Fruit fly (Drosophila melanogaster) whole organism, embryonic: ENCODE measurements around the gene CG13716.
A peak's percentile ranks its signal among the peaks of the same experiment; 100 is the strongest.

Source experiments
- Ada2b ChIP-seq: fragments of 200-800 bp; sonication (Bioruptor generic); IDR thresholded peaks from 2 replicates; pipeline ENCODE4 v1.3.6; 2022; ENCODE audit warnings: missing biosample characterization, missing genetic modification characterization
- CG10543 ChIP-seq: fragments of 200-800 bp; sonication (Bioruptor generic); optimal IDR thresholded peaks from 3 replicates; lab custom pipeline; 2017; ENCODE audit warnings: missing biosample characterization, mild to moderate bottlenecking, missing genetic modification characterization, moderate library complexity
- CG10959 ChIP-seq: fragments of 200-800 bp; sonication (Bioruptor generic); IDR thresholded peaks from 2 replicates; pipeline ENCODE4 v1.3.6; 2022; ENCODE audit warnings: missing biosample characterization, missing genetic modification characterization
- CG11093 ChIP-seq: fragments of 200-800 bp; sonication (Bioruptor generic); IDR thresholded peaks from 3 replicates; pipeline ENCODE4 v1.3.6; 2022; ENCODE audit warnings: missing biosample characterization, missing genetic modification characterization
- CG12391 ChIP-seq: fragments of 200-800 bp; sonication (Bioruptor generic); optimal IDR thresholded peaks from 3 replicates; lab custom pipeline; 2018; ENCODE audit warnings: missing biosample characterization, mild to moderate bottlenecking, missing genetic modification characterization, moderate library complexity
- CG12659 ChIP-seq: fragments of 200-800 bp; sonication (Bioruptor generic); optimal IDR thresholded peaks from 3 replicates; lab custom pipeline; 2017; ENCODE audit warnings: mild to moderate bottlenecking, missing biosample characterization, missing genetic modification reagents, missing genetic modification characterization
- CG12942 ChIP-seq: fragments of 200-800 bp; sonication (Bioruptor generic); optimal IDR thresholded peaks from 3 replicates; lab custom pipeline; 2016; ENCODE audit warnings: missing biosample characterization, missing genetic modification characterization
- CG13624 ChIP-seq: fragments of 200-800 bp; sonication (Bioruptor generic); optimal IDR thresholded peaks from 2 replicates; lab custom pipeline; 2016; ENCODE audit warnings: missing biosample characterization, missing genetic modification characterization
- CG14667 ChIP-seq: fragments of 200-800 bp; sonication (Bioruptor generic); IDR thresholded peaks from 2 replicates; pipeline ENCODE4 v1.3.6; 2022; ENCODE audit warnings: missing biosample characterization, missing genetic modification characterization
- CG16813 ChIP-seq: fragments of 200-800 bp; sonication (Bioruptor generic); IDR thresholded peaks from 3 replicates; pipeline ENCODE4 v1.3.6; 2022; ENCODE audit warnings: missing biosample characterization, missing genetic modification characterization; ENCODE audit not compliant: partially characterized antibody
- CG2129 ChIP-seq: fragments of 200-800 bp; sonication (Bioruptor generic); IDR thresholded peaks from 2 replicates; pipeline ENCODE4 v1.3.6; 2022; ENCODE audit warnings: missing biosample characterization, missing genetic modification characterization; ENCODE audit not compliant: partially characterized antibody
- CG5180 ChIP-seq: fragments of 200-800 bp; sonication (Bioruptor generic); optimal IDR thresholded peaks from 3 replicates; lab custom pipeline; 2017; ENCODE audit warnings: missing biosample characterization, missing genetic modification characterization, mild to moderate bottlenecking, moderate library complexity, missing genetic modification reagents
- CG6175 ChIP-seq: fragments of 200-800 bp; sonication (Bioruptor generic); IDR thresholded peaks from 3 replicates; pipeline ENCODE4 v1.3.6; 2022; ENCODE audit warnings: missing biosample characterization, missing genetic modification characterization
- CG6254 ChIP-seq: fragments of 200-800 bp; sonication (Bioruptor generic); optimal IDR thresholded peaks from 3 replicates; lab custom pipeline; 2017; ENCODE audit warnings: mild to moderate bottlenecking, missing biosample characterization, missing genetic modification reagents, missing genetic modification characterization
- CG7271 ChIP-seq: fragments of 200-800 bp; sonication (Bioruptor generic); optimal IDR thresholded peaks from 2 replicates; lab custom pipeline; 2018; ENCODE audit warnings: missing biosample characterization, mild to moderate bottlenecking, missing genetic modification characterization, moderate library complexity
- CG7357 ChIP-seq: fragments of 200-800 bp; sonication (Bioruptor generic); IDR thresholded peaks from 3 replicates; pipeline ENCODE4 v1.3.6; 2022; ENCODE audit warnings: missing biosample characterization, missing genetic modification characterization
- CG7839 ChIP-seq: fragments of 200-800 bp; sonication (Bioruptor generic); optimal IDR thresholded peaks from 3 replicates; lab custom pipeline; 2018; ENCODE audit warnings: missing biosample characterization, mild to moderate bottlenecking, missing genetic modification characterization, moderate library complexity
- CG9797 ChIP-seq: fragments of 200-800 bp; sonication (Bioruptor generic); optimal IDR thresholded peaks from 3 replicates; lab custom pipeline; 2018; ENCODE audit warnings: missing biosample characterization, mild to moderate bottlenecking, missing genetic modification characterization
- Deaf1 ChIP-seq: fragments of 200-800 bp; optimal IDR thresholded peaks from 3 replicates; lab custom pipeline; 2019; ENCODE audit warnings: missing biosample characterization, mild to moderate bottlenecking, missing genetic modification characterization, moderate library complexity
- Doc2 ChIP-seq: fragments of 200-800 bp; sonication (Bioruptor generic); IDR thresholded peaks from 2 replicates; pipeline ENCODE4 v1.3.6; 2022; ENCODE audit warnings: missing biosample characterization, missing genetic modification characterization
- Dp ChIP-seq: fragments of 200-800 bp; sonication (Bioruptor generic); optimal IDR thresholded peaks from 2 replicates; lab custom pipeline; 2018; ENCODE audit warnings: missing biosample characterization, mild to moderate bottlenecking, missing genetic modification characterization, moderate library complexity
- H15 ChIP-seq: fragments of 200-800 bp; sonication (Bioruptor generic); IDR thresholded peaks from 3 replicates; pipeline ENCODE4 v1.3.6; 2022; ENCODE audit warnings: missing biosample characterization, missing genetic modification characterization
- H2.0 ChIP-seq: fragments of 200-800 bp; sonication (Bioruptor generic); IDR thresholded peaks from 2 replicates; pipeline ENCODE4 v1.3.6; 2022; ENCODE audit warnings: missing biosample characterization, missing genetic modification characterization
- Hand ChIP-seq: fragments of 200-800 bp; sonication (Bioruptor generic); optimal IDR thresholded peaks from 2 replicates; lab custom pipeline; 2017; ENCODE audit warnings: mild to moderate bottlenecking, missing biosample characterization, missing genetic modification reagents, missing genetic modification characterization
- HmgZ ChIP-seq: fragments of 200-800 bp; sonication (Bioruptor generic); optimal IDR thresholded peaks from 2 replicates; lab custom pipeline; 2018; ENCODE audit warnings: missing biosample characterization, mild to moderate bottlenecking, missing genetic modification characterization
- Myb ChIP-seq: fragments of 200-800 bp; sonication (Bioruptor generic); optimal IDR thresholded peaks from 2 replicates; lab custom pipeline; 2016; ENCODE audit warnings: missing biosample characterization, missing genetic modification characterization
- Nf-YC ChIP-seq: fragments of 200-800 bp; optimal IDR thresholded peaks from 3 replicates; lab custom pipeline; 2019; ENCODE audit warnings: missing biosample characterization, mild to moderate bottlenecking, missing genetic modification characterization, moderate library complexity
- Poxn ChIP-seq: fragments of 200-800 bp; sonication (Bioruptor generic); IDR thresholded peaks from 2 replicates; pipeline ENCODE4 v1.3.6; 2022; ENCODE audit warnings: missing biosample characterization, missing genetic modification characterization
- bsh ChIP-seq, 2 experiments: fragments of 200-800 bp; sonication (Bioruptor generic); optimal IDR thresholded peaks; 2 replicates each; lab custom pipeline; 2017 to 2018; ENCODE audit warnings: mild to moderate bottlenecking in 2 of 2, missing biosample characterization in 2 of 2, missing genetic modification characterization in 2 of 2, moderate library complexity in 1 of 2
- cato ChIP-seq: fragments of 200-800 bp; sonication (Bioruptor generic); optimal IDR thresholded peaks from 2 replicates; lab custom pipeline; 2016; ENCODE audit warnings: missing biosample characterization, missing genetic modification characterization, borderline replicate concordance
- chn ChIP-seq: fragments of 200-800 bp; sonication (Bioruptor generic); optimal IDR thresholded peaks from 2 replicates; lab custom pipeline; 2016; ENCODE audit warnings: missing biosample characterization, missing genetic modification characterization
- da ChIP-seq: fragments of 200-800 bp; sonication (Bioruptor generic); optimal IDR thresholded peaks from 2 replicates; lab custom pipeline; 2016; ENCODE audit warnings: missing biosample characterization, missing genetic modification characterization
- dmrt11E ChIP-seq: fragments of 200-800 bp; sonication (Bioruptor generic); optimal IDR thresholded peaks from 3 replicates; lab custom pipeline; 2018; ENCODE audit warnings: missing biosample characterization, mild to moderate bottlenecking, missing genetic modification characterization, moderate library complexity
- dmrt99B ChIP-seq: fragments of 200-800 bp; sonication (Bioruptor generic); optimal IDR thresholded peaks from 2 replicates; lab custom pipeline; 2018; ENCODE audit warnings: missing biosample characterization, mild to moderate bottlenecking, missing genetic modification characterization, moderate library complexity
- dpn ChIP-seq, 2 experiments: fragments of 200-800 bp; sonication (Bioruptor generic); optimal IDR thresholded peaks; 3 replicates each; lab custom pipeline; 2016; ENCODE audit warnings: missing biosample characterization in 2 of 2, missing genetic modification characterization in 2 of 2
- ewg ChIP-seq: fragments of 200-800 bp; sonication (Bioruptor generic); optimal IDR thresholded peaks from 3 replicates; lab custom pipeline; 2017; ENCODE audit warnings: mild to moderate bottlenecking, missing biosample characterization, missing genetic modification reagents, missing genetic modification characterization
- fru ChIP-seq: fragments of >200 bp; optimal IDR thresholded peaks from 2 replicates; lab custom pipeline; 2017
- gcm ChIP-seq: fragments of 200-800 bp; sonication (Bioruptor generic); optimal IDR thresholded peaks from 2 replicates; lab custom pipeline; 2019; ENCODE audit warnings: missing biosample characterization, mild to moderate bottlenecking, missing genetic modification characterization, moderate library complexity
- h ChIP-seq: fragments of >200 bp; optimal IDR thresholded peaks from 2 replicates; lab custom pipeline; 2017
- inv ChIP-seq: fragments of 200-800 bp; sonication (Bioruptor generic); IDR thresholded peaks from 2 replicates; pipeline ENCODE4 v1.3.6; 2022; ENCODE audit warnings: missing biosample characterization, missing genetic modification characterization; ENCODE audit not compliant: partially characterized antibody
- nom ChIP-seq: fragments of 200-800 bp; sonication (Bioruptor generic); optimal IDR thresholded peaks from 2 replicates; lab custom pipeline; 2017; ENCODE audit warnings: missing biosample characterization, missing genetic modification characterization, mild to moderate bottlenecking, moderate library complexity, missing genetic modification reagents
- scrt ChIP-seq: fragments of 200-800 bp; sonication (Bioruptor generic); optimal IDR thresholded peaks from 2 replicates; lab custom pipeline; 2018; ENCODE audit warnings: missing biosample characterization, mild to moderate bottlenecking, missing genetic modification characterization, moderate library complexity
- seq ChIP-seq: fragments of 200-800 bp; sonication (Bioruptor generic); IDR thresholded peaks from 2 replicates; pipeline ENCODE4 v1.3.6; 2022; ENCODE audit warnings: missing biosample characterization, missing genetic modification characterization
- tio ChIP-seq: fragments of 200-800 bp; sonication (Bioruptor generic); optimal IDR thresholded peaks from 2 replicates; lab custom pipeline; 2017; ENCODE audit warnings: missing biosample characterization, missing genetic modification characterization, inconsistent platforms
- twi ChIP-seq: fragments of 200-800 bp; optimal IDR thresholded peaks from 2 replicates; lab custom pipeline; 2019; ENCODE audit warnings: missing biosample characterization, mild to moderate bottlenecking, missing genetic modification characterization, moderate library complexity
- vfl ChIP-seq: fragments of 200-800 bp; sonication (Bioruptor generic); optimal IDR thresholded peaks from 2 replicates; lab custom pipeline; 2016; ENCODE audit warnings: missing biosample characterization, missing genetic modification characterization
- vnd ChIP-seq: fragments of 200-800 bp; sonication (Bioruptor generic); IDR thresholded peaks from 3 replicates; pipeline ENCODE4 v1.3.6; 2022; ENCODE audit warnings: missing biosample characterization, missing genetic modification characterization; ENCODE audit not compliant: partially characterized antibody
- wdn ChIP-seq: fragments of 200-800 bp; sonication (Bioruptor generic); IDR thresholded peaks from 2 replicates; pipeline ENCODE4 v1.3.6; 2022; ENCODE audit warnings: missing biosample characterization, missing genetic modification characterization

CG13716 gene

dm6 chr3L:4624371-4625154 is 10.0 kb downstream of the CG13716 start (continued):
- TF ChIP-seq Hand (GFP tag; lab: Kevin White, UChicago) (peak; percentile 86), CG6254 (GFP tag; lab: Kevin White, UChicago) (peak; percentile 74), CG10959 (GFP tag; lab: Robert Waterston, UW) (peak; percentile 57; the same call in 1 of the 2 replicates), CG6175 (GFP tag; lab: Robert Waterston, UW) (0 out of 3 replicates have a peak, but pooled peaks have one; percentile 16), CG12942 (GFP tag; lab: Kevin White, UChicago) (peak; percentile 77), CG9797 (GFP tag; lab: Kevin White, UChicago) (no peak), dpn (GFP tag; optimal IDR thresholded peaks at IDR 0.05; lab: Kevin White, UChicago) (peak; percentile 90 to 91), CG14667 (GFP tag; lab: Robert Waterston, UW) (peak; percentile 66), vfl (peak; percentile 51), Deaf1 (tag; lab: Kevin White, UChicago) (peak; percentile 51), H15 (GFP tag; lab: Robert Waterston, UW) (peak; percentile 65), dmrt11E (peak; percentile 85), CG7357 (GFP tag; lab: Robert Waterston, UW) (peak; percentile 83), gcm (peak; percentile 76), da (peak; percentile 32), seq (peak; percentile 82), CG2129 (GFP tag; lab: Robert Waterston, UW) (no peak), inv (GFP tag; lab: Robert Waterston, UW) (no peak), cato (GFP tag; lab: Kevin White, UChicago) (peak; percentile 74), Dp (GFP tag; lab: Kevin White, UChicago) (no peak), CG7839 (tag; lab: Kevin White, UChicago) (peak; percentile 95), Nf-YC (tag; lab: Kevin White, UChicago) (peak; percentile 52), CG12391 (peak; percentile 91), bsh (GFP tag; optimal IDR thresholded peaks at IDR 0.05; lab: Kevin White, UChicago) (peak; percentile 87 to 91), CG5180 (GFP tag; lab: Kevin White, UChicago) (peak; percentile 78), scrt (GFP tag; lab: Kevin White, UChicago) (peak; percentile 68), CG12659 (GFP tag; lab: Kevin White, UChicago) (peak; percentile 87), HmgZ (tag; lab: Kevin White, UChicago) (peak; percentile 83), ewg (GFP tag; lab: Kevin White, UChicago) (peak; percentile 88), Poxn (GFP tag; lab: Robert Waterston, UW) (0 out of 2 replicates have a peak, but pooled peaks have one; percentile 11), CG10543 (GFP tag; lab: Kevin White, UChicago) (peak; percentile 80), wdn (peak; percentile 29; the same call in 1 of the 2 replicates), fru (no peak), Ada2b (peak; percentile 88), H2.0 (peak; percentile 74), vnd (GFP tag; lab: Robert Waterston, UW) (no peak), h (no peak), CG7271 (tag; lab: Kevin White, UChicago) (no peak), CG13624 (GFP tag; lab: Kevin White, UChicago) (peak; percentile 91), twi (no peak), CG11093 (GFP tag; lab: Robert Waterston, UW) (peak; percentile 85), Doc2 (GFP tag; lab: Robert Waterston, UW) (peak; percentile 56; the same call in 1 of the 2 replicates), CG16813 (GFP tag; lab: Robert Waterston, UW) (no peak), Myb (GFP tag; lab: Kevin White, UChicago) (peak; percentile 74), tio (GFP tag; lab: Kevin White, UChicago) (peak; percentile 92), nom (peak; percentile 57), chn (peak; percentile 88), dmrt99B (peak; percentile 94)
